Worm (Caenorhabditis elegans) whole organism, L3 larva: Measurements from ENCODE around the gene tmed-4.

Experiments used
- aly-2 ChIP-seq: fragments of 150-350 bp; optimal IDR thresholded peaks from 2 replicates; lab custom pipeline; 2014; ENCODE audit warnings: missing biosample characterization, missing genetic modification characterization
- ceh-9 ChIP-seq: sonication (generic microtip); optimal IDR thresholded peaks from 2 replicates; lab custom pipeline; 2018; ENCODE audit warnings: missing biosample characterization, missing genetic modification characterization
- elt-2 ChIP-seq: sonication (generic microtip); optimal IDR thresholded peaks from 2 replicates; lab custom pipeline; 2016; ENCODE audit warnings: missing genetic modification reagents, mild to moderate bottlenecking, missing genetic modification characterization, missing compliant biosample characterization
- nhr-11 ChIP-seq: fragments of 150-350 bp; optimal IDR thresholded peaks from 2 replicates; lab custom pipeline; 2014; ENCODE audit warnings: missing biosample characterization, missing genetic modification characterization
- nhr-25 ChIP-seq: sonication (generic microtip); optimal IDR thresholded peaks from 2 replicates; lab custom pipeline; 2017; ENCODE audit warnings: missing biosample characterization, missing genetic modification characterization
- unc-39 ChIP-seq: sonication (generic microtip); optimal IDR thresholded peaks from 4 replicates; lab custom pipeline; 2017; ENCODE audit warnings: missing biosample characterization, missing genetic modification characterization
- zag-1 ChIP-seq: fragments of 150-350 bp; optimal IDR thresholded peaks from 2 replicates; lab custom pipeline; 2014; ENCODE audit warnings: missing biosample characterization, missing genetic modification characterization
- ztf-11 ChIP-seq: fragments of 150-350 bp; optimal IDR thresholded peaks from 2 replicates; lab custom pipeline; 2014; ENCODE audit warnings: missing biosample characterization, missing genetic modification characterization

- TF ChIP-seq ztf-11 (tag; lab: Kevin White, UChicago): no peak
- no peak for TF ChIP-seq nhr-25
- no peak for TF ChIP-seq aly-2 (tag; lab: Kevin White, UChicago)
- TF ChIP-seq nhr-11: no peak
- TF ChIP-seq unc-39 (tag; lab: Kevin White, UChicago): no peak
- TF ChIP-seq ceh-9 (tag; lab: Kevin White, UChicago): no peak
- TF ChIP-seq zag-1 (tag; lab: Kevin White, UChicago): no peak
- TF ChIP-seq elt-2 (tag; lab: Kevin White, UChicago): no peak
These were observed 16.7 kb upstream of the tmed-4 start, which contains the start of gene srh-171 for ce11 chrV:19965626-19966025.
